Fruit fly (Drosophila melanogaster) whole organism, embryonic: Measurements from ENCODE around the gene Tom70.

ENCODE experiments used
- Blimp-1 ChIP-seq: fragments of 200-800 bp; sonication (Bioruptor generic); optimal IDR thresholded peaks from 3 replicates; lab custom pipeline; 2018; ENCODE audit warnings: missing biosample characterization, missing genetic modification characterization, mild to moderate bottlenecking, moderate library complexity, missing genetic modification reagents
- CG11504 ChIP-seq: fragments of 200-800 bp; sonication (Bioruptor generic); optimal IDR thresholded peaks from 3 replicates; lab custom pipeline; 2019; ENCODE audit warnings: missing biosample characterization, mild to moderate bottlenecking, missing genetic modification characterization, moderate library complexity
- CG1233 ChIP-seq: fragments of 200-800 bp; sonication (Bioruptor generic); optimal IDR thresholded peaks from 4 replicates; lab custom pipeline; 2018; ENCODE audit warnings: missing biosample characterization, mild to moderate bottlenecking, missing genetic modification characterization
- CG13424 ChIP-seq: fragments of 200-800 bp; sonication (Bioruptor generic); optimal IDR thresholded peaks from 2 replicates; lab custom pipeline; 2019; ENCODE audit warnings: missing biosample characterization, mild to moderate bottlenecking, missing genetic modification characterization, moderate library complexity
- CG13775 ChIP-seq: fragments of 200-800 bp; sonication (Bioruptor generic); optimal IDR thresholded peaks from 3 replicates; lab custom pipeline; 2017; ENCODE audit warnings: missing biosample characterization, mild to moderate bottlenecking, missing genetic modification characterization
- CG14050 ChIP-seq: fragments of 200-800 bp; sonication (Bioruptor generic); IDR thresholded peaks from 3 replicates; pipeline ENCODE4 v1.3.6; 2022; ENCODE audit warnings: missing biosample characterization, missing genetic modification characterization
- CG15696 ChIP-seq: fragments of 200-800 bp; sonication (Bioruptor generic); optimal IDR thresholded peaks from 2 replicates; lab custom pipeline; 2019; ENCODE audit warnings: missing biosample characterization, mild to moderate bottlenecking, missing genetic modification characterization, moderate library complexity
- CG31224 ChIP-seq: fragments of 200-800 bp; sonication (Bioruptor generic); IDR thresholded peaks from 2 replicates; pipeline ENCODE4 v1.3.6; 2022; ENCODE audit warnings: missing biosample characterization, missing genetic modification characterization
- CG31365 ChIP-seq: fragments of 200-800 bp; sonication (Bioruptor generic); optimal IDR thresholded peaks from 2 replicates; lab custom pipeline; 2018; ENCODE audit warnings: missing biosample characterization, mild to moderate bottlenecking, missing genetic modification characterization
- CG32772 ChIP-seq: fragments of 200-800 bp; sonication (Bioruptor generic); IDR thresholded peaks from 2 replicates; pipeline ENCODE4 v1.3.6; 2022; ENCODE audit warnings: missing biosample characterization, missing genetic modification characterization
- CG3407 ChIP-seq: fragments of 200-800 bp; sonication (Bioruptor generic); optimal IDR thresholded peaks from 2 replicates; lab custom pipeline; 2018; ENCODE audit warnings: missing biosample characterization, mild to moderate bottlenecking, missing genetic modification characterization
- CG5180 ChIP-seq: fragments of 200-800 bp; sonication (Bioruptor generic); optimal IDR thresholded peaks from 3 replicates; lab custom pipeline; 2017; ENCODE audit warnings: missing biosample characterization, missing genetic modification characterization, mild to moderate bottlenecking, moderate library complexity, missing genetic modification reagents
- CG6683 ChIP-seq: fragments of 200-800 bp; sonication (Bioruptor generic); optimal IDR thresholded peaks from 2 replicates; lab custom pipeline; 2017; ENCODE audit warnings: missing biosample characterization, mild to moderate bottlenecking, missing genetic modification characterization, missing genetic modification reagents
- CG7271 ChIP-seq: fragments of 200-800 bp; sonication (Bioruptor generic); optimal IDR thresholded peaks from 2 replicates; lab custom pipeline; 2018; ENCODE audit warnings: missing biosample characterization, mild to moderate bottlenecking, missing genetic modification characterization, moderate library complexity
- CG9817 ChIP-seq: fragments of 200-800 bp; sonication (Bioruptor generic); optimal IDR thresholded peaks from 2 replicates; lab custom pipeline; 2018; ENCODE audit warnings: missing biosample characterization, mild to moderate bottlenecking, missing genetic modification characterization, moderate library complexity
- D19A ChIP-seq: fragments of 200-800 bp; optimal IDR thresholded peaks from 3 replicates; lab custom pipeline; 2019; ENCODE audit warnings: missing biosample characterization, mild to moderate bottlenecking, missing genetic modification characterization, moderate library complexity
- Dad ChIP-seq: fragments of 200-800 bp; sonication (Bioruptor generic); optimal IDR thresholded peaks from 3 replicates; lab custom pipeline; 2016; ENCODE audit warnings: missing biosample characterization, missing genetic modification characterization
- Dip3 ChIP-seq: fragments of 200-800 bp; sonication (Bioruptor generic); optimal IDR thresholded peaks from 3 replicates; lab custom pipeline; 2016; ENCODE audit warnings: missing biosample characterization, missing genetic modification characterization
- E2f1 ChIP-seq: fragments of 200-800 bp; sonication (Bioruptor generic); IDR thresholded peaks from 2 replicates; pipeline ENCODE4 v1.3.6; 2022; ENCODE audit warnings: missing biosample characterization, missing genetic modification characterization
- Hmr ChIP-seq: fragments of 200-800 bp; sonication (Bioruptor generic); optimal IDR thresholded peaks from 3 replicates; lab custom pipeline; 2017; ENCODE audit warnings: mild to moderate bottlenecking, missing biosample characterization, missing genetic modification reagents, missing genetic modification characterization
- Hr3 ChIP-seq: fragments of 200-800 bp; sonication (Bioruptor generic); optimal IDR thresholded peaks from 3 replicates; lab custom pipeline; 2016; ENCODE audit warnings: missing biosample characterization, missing genetic modification characterization
- Lhr ChIP-seq: fragments of 200-800 bp; sonication (Bioruptor generic); optimal IDR thresholded peaks from 3 replicates; lab custom pipeline; 2017; ENCODE audit warnings: mild to moderate bottlenecking, missing biosample characterization, missing genetic modification reagents, missing genetic modification characterization
- Oli ChIP-seq: fragments of 200-800 bp; sonication (Bioruptor generic); optimal IDR thresholded peaks from 2 replicates; lab custom pipeline; 2018; ENCODE audit warnings: missing biosample characterization, mild to moderate bottlenecking, missing genetic modification characterization, moderate library complexity
- Ptx1 ChIP-seq: fragments of 200-800 bp; sonication (Bioruptor generic); IDR thresholded peaks from 2 replicates; pipeline ENCODE4 v1.3.6; 2022; ENCODE audit warnings: missing biosample characterization, missing genetic modification characterization
- Scr ChIP-seq: fragments of 200-800 bp; sonication (Bioruptor generic); IDR thresholded peaks from 2 replicates; pipeline ENCODE4 v1.3.6; 2022; ENCODE audit warnings: missing biosample characterization, missing genetic modification characterization; ENCODE audit not compliant: partially characterized antibody
- Trl ChIP-seq, 3 experiments: fragments of >200 bp in 2 of 3; fragments of 200-800 bp in 1 of 3; sonication (Bioruptor generic) in 1 of 3; optimal IDR thresholded peaks; 2 replicates in 1 of 3; 3 replicates in 2 of 3; lab custom pipeline; 2016 to 2017; ENCODE audit warnings: missing biosample characterization in 1 of 3, missing genetic modification characterization in 1 of 3
- ac ChIP-seq: fragments of 200-800 bp; sonication (Bioruptor generic); optimal IDR thresholded peaks from 3 replicates; lab custom pipeline; 2017; ENCODE audit warnings: missing biosample characterization, mild to moderate bottlenecking, missing genetic modification characterization
- az2 ChIP-seq: fragments of 200-800 bp; sonication (Bioruptor generic); optimal IDR thresholded peaks from 3 replicates; lab custom pipeline; 2016; ENCODE audit warnings: missing biosample characterization, missing genetic modification characterization
- corto ChIP-seq: fragments of 200-800 bp; sonication (Bioruptor generic); optimal IDR thresholded peaks from 2 replicates; lab custom pipeline; 2016; ENCODE audit warnings: missing biosample characterization, mild to moderate bottlenecking, missing genetic modification characterization, moderate library complexity
- dmrt11E ChIP-seq: fragments of 200-800 bp; sonication (Bioruptor generic); optimal IDR thresholded peaks from 3 replicates; lab custom pipeline; 2018; ENCODE audit warnings: missing biosample characterization, mild to moderate bottlenecking, missing genetic modification characterization, moderate library complexity
- dysf ChIP-seq: fragments of 200-800 bp; sonication (Bioruptor generic); IDR thresholded peaks from 3 replicates; pipeline ENCODE4 v1.3.6; 2022; ENCODE audit warnings: missing biosample characterization, missing genetic modification characterization
- gcm ChIP-seq: fragments of 200-800 bp; sonication (Bioruptor generic); optimal IDR thresholded peaks from 2 replicates; lab custom pipeline; 2019; ENCODE audit warnings: missing biosample characterization, mild to moderate bottlenecking, missing genetic modification characterization, moderate library complexity
- gcm2 ChIP-seq: fragments of 200-800 bp; sonication (Bioruptor generic); optimal IDR thresholded peaks from 2 replicates; lab custom pipeline; 2016; ENCODE audit warnings: missing biosample characterization, missing genetic modification characterization
- ham ChIP-seq: fragments of 200-800 bp; sonication (Bioruptor generic); IDR thresholded peaks from 2 replicates; pipeline ENCODE4 v1.3.6; 2022; ENCODE audit warnings: missing biosample characterization, missing genetic modification characterization
- hkb ChIP-seq, 2 experiments: fragments of 200-800 bp in 1 of 2; fragments of >200 bp in 1 of 2; sonication (Bioruptor generic) in 1 of 2; IDR thresholded peaks in 1 of 2; optimal IDR thresholded peaks in 1 of 2; 2 replicates each; pipeline versions ENCODE4 v1.3.6 to Lab custom; 2017 to 2022; ENCODE audit warnings: missing biosample characterization in 1 of 2, missing genetic modification characterization in 1 of 2
- lbe ChIP-seq: fragments of 200-800 bp; sonication (Bioruptor generic); optimal IDR thresholded peaks from 2 replicates; lab custom pipeline; 2016; ENCODE audit warnings: missing biosample characterization, mild to moderate bottlenecking, missing genetic modification characterization
- nom ChIP-seq: fragments of 200-800 bp; sonication (Bioruptor generic); optimal IDR thresholded peaks from 2 replicates; lab custom pipeline; 2017; ENCODE audit warnings: missing biosample characterization, missing genetic modification characterization, mild to moderate bottlenecking, moderate library complexity, missing genetic modification reagents
- prd ChIP-seq, 3 experiments: fragments of >200 bp in 2 of 3; fragments of 200-800 bp in 1 of 3; sonication (Bioruptor generic) in 1 of 3; optimal IDR thresholded peaks in 2 of 3; IDR thresholded peaks in 1 of 3; 2 replicates in 2 of 3; 3 replicates in 1 of 3; pipeline versions ENCODE4 v1.3.6 to Lab custom; 2017 to 2022; ENCODE audit warnings: missing biosample characterization in 1 of 3, missing genetic modification characterization in 1 of 3
- so ChIP-seq: fragments of 200-800 bp; sonication (Bioruptor generic); IDR thresholded peaks from 3 replicates; pipeline ENCODE4 v1.3.6; 2022; ENCODE audit warnings: missing biosample characterization, missing genetic modification characterization
- sr ChIP-seq: fragments of 200-800 bp; sonication (Bioruptor generic); IDR thresholded peaks from 3 replicates; pipeline ENCODE4 v1.3.6; 2022; ENCODE audit warnings: missing biosample characterization, missing genetic modification characterization
- tll ChIP-seq, 2 experiments: fragments of 200-800 bp in 1 of 2; fragments of >200 bp in 1 of 2; sonication (Bioruptor generic) in 1 of 2; optimal IDR thresholded peaks; 2 replicates each; lab custom pipeline; 2017 to 2019; ENCODE audit warnings: missing biosample characterization in 2 of 2, missing genetic modification characterization in 2 of 2, mild to moderate bottlenecking in 1 of 2, moderate library complexity in 1 of 2
- trem ChIP-seq: fragments of 200-800 bp; optimal IDR thresholded peaks from 3 replicates; lab custom pipeline; 2019; ENCODE audit warnings: missing biosample characterization, mild to moderate bottlenecking, missing genetic modification characterization, moderate library complexity
- ttk ChIP-seq: fragments of 200-800 bp; sonication (Bioruptor generic); IDR thresholded peaks from 2 replicates; pipeline ENCODE4 v2.1.2; 2022; ENCODE audit warnings: missing biosample characterization, missing genetic modification characterization
- yki ChIP-seq: fragments of >200 bp; optimal IDR thresholded peaks from 3 replicates; lab custom pipeline; 2018

The Tom70 gene

dm6 chr2L:12066617-12067251 lies 28.4 kb upstream of the Tom70 start, which contains the start of gene firl:
firl (minus strand) TSS chr2L:12066775.
- TF ChIP-seq Blimp-1 (GFP tag; lab: Kevin White, UChicago): peak; percentile 53
- TF ChIP-seq CG6683: no peak
- TF ChIP-seq nom (GFP tag; lab: Kevin White, UChicago): peak; percentile 55
- no peak for TF ChIP-seq Oli (tag; lab: Kevin White, UChicago)
- no peak for TF ChIP-seq Dad (GFP tag; lab: Kevin White, UChicago)
- no peak for TF ChIP-seq Hmr (GFP tag; lab: Kevin White, UChicago)
- peak in 1 of 2 experiments; percentile 11 for TF ChIP-seq Trl (optimal IDR thresholded peaks at IDR 0.05; lab: Kevin White, UChicago)
- TF ChIP-seq Trl (GFP tag; optimal IDR thresholded peaks at IDR 0.05; lab: Kevin White, UChicago): no peak
- no peak for TF ChIP-seq CG32772 (GFP tag; lab: Robert Waterston, UW)
- TF ChIP-seq, all 482 proteins: peak for 3

dm6 chr2L:12065683-12066386 lies 27.5 kb upstream of the Tom70 start:
- peak; percentile 55 for TF ChIP-seq D19A
- TF ChIP-seq CG31365 (tag; lab: Kevin White, UChicago): no peak
- TF ChIP-seq Lhr (GFP tag; lab: Kevin White, UChicago): no peak
- no peak for TF ChIP-seq Scr (GFP tag; lab: Robert Waterston, UW)
- no peak for TF ChIP-seq CG5180 (GFP tag; lab: Kevin White, UChicago)
- TF ChIP-seq CG9817 (tag; lab: Kevin White, UChicago): no peak
- peak; percentile 44 for TF ChIP-seq CG13424 (tag; lab: Kevin White, UChicago)
- no peak for TF ChIP-seq ac (GFP tag; lab: Kevin White, UChicago)
- peak; percentile 86 for TF ChIP-seq nom (GFP tag; lab: Kevin White, UChicago)
- TF ChIP-seq CG13775: peak; percentile 12
- TF ChIP-seq CG14050 (GFP tag; lab: Robert Waterston, UW): no peak
- no peak for TF ChIP-seq hkb (optimal IDR thresholded peaks at IDR 0.05; lab: Kevin White, UChicago)
- TF ChIP-seq hkb (GFP tag; IDR thresholded peaks at IDR 0.05; lab: Robert Waterston, UW): no peak
- TF ChIP-seq CG11504 (tag; lab: Kevin White, UChicago): no peak
- no peak for TF ChIP-seq tll (GFP tag; optimal IDR thresholded peaks at IDR 0.05; lab: Kevin White, UChicago)
- no peak for TF ChIP-seq ham (GFP tag; lab: Robert Waterston, UW)
- TF ChIP-seq gcm2 (GFP tag; lab: Kevin White, UChicago): no peak
- peak; percentile 24 for TF ChIP-seq Hr3
- TF ChIP-seq gcm: peak; percentile 52
- peak; percentile 71 for TF ChIP-seq lbe
- TF ChIP-seq CG31224 (GFP tag; lab: Robert Waterston, UW): no peak
- no peak for TF ChIP-seq prd (optimal IDR thresholded peaks at IDR 0.05; lab: Kevin White, UChicago)
- TF ChIP-seq prd (GFP tag; IDR thresholded peaks at IDR 0.05; lab: Robert Waterston, UW): peak; percentile 76; the same call in 2 of the 3 replicates
- no peak for TF ChIP-seq dysf
- TF ChIP-seq trem: peak; percentile 23
- peak; percentile 27 for TF ChIP-seq CG7271
- TF ChIP-seq corto (GFP tag; lab: Kevin White, UChicago): peak; percentile 15
- no peak for TF ChIP-seq so (GFP tag; lab: Robert Waterston, UW)
- TF ChIP-seq E2f1 (GFP tag; lab: Robert Waterston, UW): no peak
- TF ChIP-seq ttk (GFP tag; lab: Robert Waterston, UW): no peak
- TF ChIP-seq Oli (tag; lab: Kevin White, UChicago): peak; percentile 17
- peak; percentile 32 for TF ChIP-seq az2 (GFP tag; lab: Kevin White, UChicago)
- TF ChIP-seq CG1233 (GFP tag; lab: Kevin White, UChicago): no peak
- peak; percentile 83 for TF ChIP-seq dmrt11E
- no peak for TF ChIP-seq sr (GFP tag; lab: Robert Waterston, UW)
- TF ChIP-seq Dip3 (GFP tag; lab: Kevin White, UChicago): no peak
- TF ChIP-seq CG3407 (GFP tag; lab: Kevin White, UChicago): peak; percentile 6
- TF ChIP-seq Ptx1 (GFP tag; lab: Robert Waterston, UW): 0 out of 2 replicates have a peak, but pooled peaks have one; percentile 5
- TF ChIP-seq CG15696: peak; percentile 87
- TF ChIP-seq yki (lab: Kevin White, UChicago): no peak
